Fruit fly (Drosophila melanogaster) whole organism: ENCODE data around the gene kra.

ENCODE experiments used
- Dll ChIP-seq: fragments of >200 bp; optimal IDR thresholded peaks from 2 replicates; lab custom pipeline; 2017
- EcR ChIP-seq, 2 experiments: fragments of >200 bp; optimal IDR thresholded peaks; 2 replicates each; lab custom pipeline; 2017; ENCODE audit warnings: missing biosample characterization in 2 of 2, missing genetic modification characterization in 2 of 2, missing genetic modification reagents in 2 of 2
- pan ChIP-seq: fragments of >200 bp; optimal IDR thresholded peaks from 2 replicates; lab custom pipeline; 2017
- psq ChIP-seq: fragments of >200 bp; optimal IDR thresholded peaks from 2 replicates; lab custom pipeline; 2017
- usp ChIP-seq: fragments of >200 bp; optimal IDR thresholded peaks from 2 replicates; lab custom pipeline; 2017; ENCODE audit warnings: missing biosample characterization, missing genetic modification characterization, mixed read lengths

DNA sequence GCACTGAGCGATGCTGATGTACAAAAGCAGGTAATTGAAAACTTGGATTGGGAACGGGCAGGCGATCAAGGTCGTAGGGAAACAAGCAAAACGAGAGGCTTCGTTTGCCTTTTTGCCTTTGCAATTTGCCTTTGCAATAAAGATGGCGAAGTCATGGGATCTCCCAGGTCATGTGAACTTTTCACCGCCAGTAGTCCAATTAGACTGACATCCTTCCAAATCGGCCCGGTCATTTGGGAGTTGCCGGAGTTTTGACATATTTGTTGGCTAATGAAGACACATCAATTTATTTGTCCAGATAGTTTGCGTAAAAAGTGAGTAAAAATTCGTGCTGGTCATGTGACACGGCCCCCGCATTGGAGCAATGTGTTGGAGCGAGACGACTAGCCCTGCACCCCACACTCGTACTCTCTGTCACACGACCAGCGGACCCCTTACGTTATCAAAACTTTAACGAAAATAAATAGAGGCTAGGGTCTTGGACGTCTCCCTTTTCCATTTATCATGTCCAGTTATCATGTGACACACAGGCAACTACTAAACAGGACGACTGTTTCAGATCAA, 8.8 kb downstream of the kra start:
- TF ChIP-seq usp (GFP tag; lab: Kevin White, UChicago) (no peak), psq (lab: Kevin White, UChicago) (no peak), EcR (GFP tag; optimal IDR thresholded peaks at IDR 0.05; lab: Kevin White, UChicago) (no peak), pan (lab: Kevin White, UChicago) (no peak), Dll (lab: Kevin White, UChicago) (no peak)
